Fruit fly (Drosophila melanogaster) whole organism, embryonic: ENCODE measurements around the gene Cpsf5.

Source experiments
- Adf1 ChIP-seq: fragments of 200-800 bp; sonication (Bioruptor generic); IDR thresholded peaks from 2 replicates; pipeline ENCODE4 v1.3.6; 2022; ENCODE audit warnings: missing biosample characterization, missing genetic modification characterization
- CG10267 ChIP-seq: fragments of 200-800 bp; sonication (Bioruptor generic); optimal IDR thresholded peaks from 2 replicates; lab custom pipeline; 2018; ENCODE audit warnings: missing biosample characterization, mild to moderate bottlenecking, missing genetic modification characterization, moderate library complexity
- CG14050 ChIP-seq: fragments of 200-800 bp; sonication (Bioruptor generic); IDR thresholded peaks from 3 replicates; pipeline ENCODE4 v1.3.6; 2022; ENCODE audit warnings: missing biosample characterization, missing genetic modification characterization
- CG15011 ChIP-seq: fragments of 200-800 bp; sonication (Bioruptor generic); optimal IDR thresholded peaks from 3 replicates; lab custom pipeline; 2018; ENCODE audit warnings: missing biosample characterization, mild to moderate bottlenecking, missing genetic modification characterization
- CG17328 ChIP-seq: fragments of 200-800 bp; sonication (Bioruptor generic); IDR thresholded peaks from 2 replicates; pipeline ENCODE4 v1.3.6; 2022; ENCODE audit warnings: missing biosample characterization, missing genetic modification characterization
- CG17385 ChIP-seq: fragments of 200-800 bp; sonication (Bioruptor generic); optimal IDR thresholded peaks from 3 replicates; lab custom pipeline; 2018; ENCODE audit warnings: missing biosample characterization, mild to moderate bottlenecking, missing genetic modification characterization
- CG2120 ChIP-seq: fragments of 200-800 bp; sonication (Bioruptor generic); optimal IDR thresholded peaks from 3 replicates; lab custom pipeline; 2016; ENCODE audit warnings: missing biosample characterization, missing genetic modification characterization
- CG2129 ChIP-seq: fragments of 200-800 bp; sonication (Bioruptor generic); IDR thresholded peaks from 2 replicates; pipeline ENCODE4 v1.3.6; 2022; ENCODE audit warnings: missing biosample characterization, missing genetic modification characterization; ENCODE audit not compliant: partially characterized antibody
- CG2202 ChIP-seq: fragments of 200-800 bp; sonication (Bioruptor generic); optimal IDR thresholded peaks from 2 replicates; lab custom pipeline; 2018; ENCODE audit warnings: missing biosample characterization, mild to moderate bottlenecking, missing genetic modification characterization
- CG3065 ChIP-seq: fragments of 200-800 bp; sonication (Bioruptor generic); optimal IDR thresholded peaks from 2 replicates; lab custom pipeline; 2016; ENCODE audit warnings: missing biosample characterization, missing genetic modification characterization
- CG3407 ChIP-seq: fragments of 200-800 bp; sonication (Bioruptor generic); optimal IDR thresholded peaks from 2 replicates; lab custom pipeline; 2018; ENCODE audit warnings: missing biosample characterization, mild to moderate bottlenecking, missing genetic modification characterization
- CG3726 ChIP-seq: fragments of 200-800 bp; sonication (Bioruptor generic); IDR thresholded peaks from 3 replicates; pipeline ENCODE4, ENCODE4 v1.3.6; 2022; ENCODE audit warnings: missing biosample characterization, missing genetic modification characterization
- CG3995 ChIP-seq: fragments of 200-800 bp; sonication (Bioruptor generic); optimal IDR thresholded peaks from 3 replicates; lab custom pipeline; 2016; ENCODE audit warnings: missing biosample characterization, missing genetic modification characterization
- CG42726 ChIP-seq: fragments of 200-800 bp; sonication (Bioruptor generic); IDR thresholded peaks from 2 replicates; pipeline ENCODE4 v1.3.6; 2022; ENCODE audit warnings: missing biosample characterization, missing genetic modification characterization; ENCODE audit not compliant: partially characterized antibody
- CG5245 ChIP-seq: fragments of 200-800 bp; sonication (Bioruptor generic); optimal IDR thresholded peaks from 3 replicates; lab custom pipeline; 2016; ENCODE audit warnings: missing biosample characterization, missing genetic modification characterization
- CG8944 ChIP-seq: fragments of 200-800 bp; sonication (Bioruptor generic); optimal IDR thresholded peaks from 3 replicates; lab custom pipeline; 2016; ENCODE audit warnings: missing biosample characterization, missing genetic modification characterization
- CkIIα-i1 ChIP-seq: fragments of 200-800 bp; sonication (Bioruptor generic); IDR thresholded peaks from 2 replicates; pipeline ENCODE4 v1.3.6; 2022; ENCODE audit warnings: missing biosample characterization, missing genetic modification characterization
- Dip2 ChIP-seq: fragments of 200-800 bp; sonication (Bioruptor generic); IDR thresholded peaks from 2 replicates; pipeline ENCODE4 v1.3.6; 2022; ENCODE audit warnings: missing biosample characterization, missing genetic modification characterization
- Dll ChIP-seq: fragments of 200-800 bp; sonication (Bioruptor generic); IDR thresholded peaks from 4 replicates; pipeline ENCODE4 v1.3.6; 2022; ENCODE audit warnings: missing biosample characterization, missing genetic modification characterization; ENCODE audit not compliant: partially characterized antibody
- Dp ChIP-seq: fragments of 200-800 bp; sonication (Bioruptor generic); optimal IDR thresholded peaks from 2 replicates; lab custom pipeline; 2018; ENCODE audit warnings: missing biosample characterization, mild to moderate bottlenecking, missing genetic modification characterization, moderate library complexity
- Elba2 ChIP-seq: fragments of 200-800 bp; sonication (Bioruptor generic); optimal IDR thresholded peaks from 3 replicates; lab custom pipeline; 2016; ENCODE audit warnings: missing biosample characterization, missing genetic modification characterization
- HLH3B ChIP-seq: fragments of 200-800 bp; sonication (Bioruptor generic); IDR thresholded peaks from 2 replicates; pipeline ENCODE4 v1.3.6; 2022; ENCODE audit warnings: missing biosample characterization, missing genetic modification characterization
- HLHmδ ChIP-seq: fragments of 200-800 bp; sonication (Bioruptor generic); optimal IDR thresholded peaks from 2 replicates; lab custom pipeline; 2018; ENCODE audit warnings: missing biosample characterization, mild to moderate bottlenecking, missing genetic modification characterization, moderate library complexity
- Jarid2 ChIP-seq: fragments of 200-800 bp; sonication (Bioruptor generic); optimal IDR thresholded peaks from 3 replicates; lab custom pipeline; 2017; ENCODE audit warnings: mild to moderate bottlenecking, missing biosample characterization, missing genetic modification reagents, missing genetic modification characterization
- Myb ChIP-seq: fragments of 200-800 bp; sonication (Bioruptor generic); optimal IDR thresholded peaks from 2 replicates; lab custom pipeline; 2016; ENCODE audit warnings: missing biosample characterization, missing genetic modification characterization
- Oaz ChIP-seq: fragments of 200-800 bp; sonication (Bioruptor generic); IDR thresholded peaks from 2 replicates; pipeline ENCODE4 v1.3.6; 2022; ENCODE audit warnings: missing biosample characterization, missing genetic modification characterization
- Ptx1 ChIP-seq: fragments of 200-800 bp; sonication (Bioruptor generic); IDR thresholded peaks from 2 replicates; pipeline ENCODE4 v1.3.6; 2022; ENCODE audit warnings: missing biosample characterization, missing genetic modification characterization
- Sox102F ChIP-seq: fragments of 200-800 bp; sonication (Bioruptor generic); optimal IDR thresholded peaks from 2 replicates; lab custom pipeline; 2018; ENCODE audit warnings: missing biosample characterization, mild to moderate bottlenecking, missing genetic modification characterization, moderate library complexity
- al ChIP-seq: fragments of 200-800 bp; sonication (Bioruptor generic); IDR thresholded peaks from 2 replicates; pipeline ENCODE4 v1.3.6; 2022; ENCODE audit warnings: missing biosample characterization, missing genetic modification characterization
- cg ChIP-seq: fragments of 200-800 bp; sonication (Bioruptor generic); optimal IDR thresholded peaks from 3 replicates; lab custom pipeline; 2019; ENCODE audit warnings: missing biosample characterization, mild to moderate bottlenecking, missing genetic modification characterization, moderate library complexity
- da ChIP-seq: fragments of 200-800 bp; sonication (Bioruptor generic); optimal IDR thresholded peaks from 2 replicates; lab custom pipeline; 2016; ENCODE audit warnings: missing biosample characterization, missing genetic modification characterization
- dpn ChIP-seq, 2 experiments: fragments of 200-800 bp; sonication (Bioruptor generic); optimal IDR thresholded peaks; 3 replicates each; lab custom pipeline; 2016; ENCODE audit warnings: missing biosample characterization in 2 of 2, missing genetic modification characterization in 2 of 2
- fu2 ChIP-seq: fragments of 200-800 bp; sonication (Bioruptor generic); optimal IDR thresholded peaks from 2 replicates; lab custom pipeline; 2016; ENCODE audit warnings: missing biosample characterization, missing genetic modification characterization
- gfzf ChIP-seq: fragments of 200-800 bp; sonication (Bioruptor generic); optimal IDR thresholded peaks from 2 replicates; lab custom pipeline; 2016; ENCODE audit warnings: missing biosample characterization, mild to moderate bottlenecking, missing genetic modification characterization, moderate library complexity
- grn ChIP-seq: fragments of 200-800 bp; sonication (Bioruptor generic); optimal IDR thresholded peaks from 3 replicates; lab custom pipeline; 2017; ENCODE audit warnings: missing biosample characterization, missing genetic modification characterization
- gt ChIP-seq: fragments of 200-800 bp; sonication (Bioruptor generic); IDR thresholded peaks from 2 replicates; pipeline ENCODE4 v1.3.6; 2022; ENCODE audit warnings: missing biosample characterization, missing genetic modification characterization
- jumu ChIP-seq: fragments of 200-800 bp; sonication (Bioruptor generic); optimal IDR thresholded peaks from 3 replicates; lab custom pipeline; 2016; ENCODE audit warnings: missing biosample characterization, missing genetic modification characterization
- kay ChIP-seq: fragments of 200-800 bp; sonication (Bioruptor generic); optimal IDR thresholded peaks from 2 replicates; lab custom pipeline; 2016; ENCODE audit warnings: missing biosample characterization, missing genetic modification characterization
- lilli ChIP-seq: fragments of 200-800 bp; sonication (Bioruptor generic); optimal IDR thresholded peaks from 3 replicates; lab custom pipeline; 2016; ENCODE audit warnings: missing biosample characterization, missing genetic modification characterization
- lola ChIP-seq, 3 experiments: fragments of >200 bp in 2 of 3; fragments of 200-800 bp in 1 of 3; sonication (Bioruptor generic) in 1 of 3; optimal IDR thresholded peaks; 2 replicates each; lab custom pipeline; 2017 to 2019; ENCODE audit warnings: missing biosample characterization in 3 of 3, missing genetic modification characterization in 3 of 3, mild to moderate bottlenecking in 1 of 3, moderate library complexity in 1 of 3
- mld ChIP-seq: fragments of 200-800 bp; sonication (Bioruptor generic); IDR thresholded peaks from 3 replicates; pipeline ENCODE4 v1.3.6; 2022; ENCODE audit warnings: missing biosample characterization, missing genetic modification characterization; ENCODE audit not compliant: partially characterized antibody
- pnt ChIP-seq: fragments of 200-800 bp; sonication (Bioruptor generic); optimal IDR thresholded peaks from 3 replicates; lab custom pipeline; 2016; ENCODE audit warnings: missing biosample characterization, missing genetic modification characterization
- psq ChIP-seq: fragments of 200-800 bp; sonication (Bioruptor generic); optimal IDR thresholded peaks from 2 replicates; lab custom pipeline; 2017; ENCODE audit warnings: missing biosample characterization, missing genetic modification characterization
- pum ChIP-seq: fragments of 200-800 bp; sonication (Bioruptor generic); optimal IDR thresholded peaks from 2 replicates; lab custom pipeline; 2016; ENCODE audit warnings: missing biosample characterization, missing genetic modification characterization
- rib ChIP-seq: fragments of 200-800 bp; sonication (Bioruptor generic); IDR thresholded peaks from 2 replicates; pipeline ENCODE4 v1.3.6; 2022; ENCODE audit warnings: missing biosample characterization, missing genetic modification characterization
- sd ChIP-seq: fragments of 200-800 bp; sonication (Bioruptor generic); optimal IDR thresholded peaks from 3 replicates; lab custom pipeline; 2018; ENCODE audit warnings: missing biosample characterization, mild to moderate bottlenecking, missing genetic modification characterization, moderate library complexity
- slou ChIP-seq: fragments of 200-800 bp; sonication (Bioruptor generic); optimal IDR thresholded peaks from 3 replicates; lab custom pipeline; 2016; ENCODE audit warnings: missing biosample characterization, missing genetic modification characterization
- so ChIP-seq: fragments of 200-800 bp; sonication (Bioruptor generic); IDR thresholded peaks from 3 replicates; pipeline ENCODE4 v1.3.6; 2022; ENCODE audit warnings: missing biosample characterization, missing genetic modification characterization
- tna ChIP-seq: fragments of 200-800 bp; sonication (Bioruptor generic); IDR thresholded peaks from 2 replicates; pipeline ENCODE4 v1.3.6; 2022; ENCODE audit warnings: missing biosample characterization, missing genetic modification characterization; ENCODE audit not compliant: partially characterized antibody
- trem ChIP-seq: fragments of 200-800 bp; optimal IDR thresholded peaks from 3 replicates; lab custom pipeline; 2019; ENCODE audit warnings: missing biosample characterization, mild to moderate bottlenecking, missing genetic modification characterization, moderate library complexity
- vfl ChIP-seq: fragments of 200-800 bp; sonication (Bioruptor generic); optimal IDR thresholded peaks from 2 replicates; lab custom pipeline; 2016; ENCODE audit warnings: missing biosample characterization, missing genetic modification characterization

The Cpsf5 gene

dm6 chr3L:9455819-9456388, 45.1 kb downstream of the Cpsf5 start, which contains the start of the genes phol and CG3552 (continued):
- TF ChIP-seq CkIIα-i1 (GFP tag; lab: Robert Waterston, UW) (no peak), CG2202 (tag; lab: Kevin White, UChicago) (no peak), al (no peak), Dp (GFP tag; lab: Kevin White, UChicago) (peak; percentile 48), HLHmδ (GFP tag; lab: Kevin White, UChicago) (no peak), CG42726 (GFP tag; lab: Robert Waterston, UW) (no peak), CG15011 (GFP tag; lab: Kevin White, UChicago) (no peak), CG17328 (GFP tag; lab: Robert Waterston, UW) (no peak), lilli (GFP tag; lab: Kevin White, UChicago) (peak; percentile 24), kay (GFP tag; lab: Kevin White, UChicago) (no peak), grn (GFP tag; lab: Kevin White, UChicago) (no peak), CG17385 (GFP tag; lab: Kevin White, UChicago) (peak; percentile 29), psq (GFP tag; lab: Kevin White, UChicago) (no peak), so (GFP tag; lab: Robert Waterston, UW) (no peak), CG3407 (GFP tag; lab: Kevin White, UChicago) (no peak), vfl (peak; percentile 18), CG8944 (GFP tag; lab: Kevin White, UChicago) (no peak), CG3065 (GFP tag; lab: Kevin White, UChicago) (no peak), Oaz (GFP tag; lab: Robert Waterston, UW) (no peak), slou (GFP tag; lab: Kevin White, UChicago) (no peak), cg (GFP tag; lab: Kevin White, UChicago) (peak; percentile 85), pum (no peak), CG2129 (GFP tag; lab: Robert Waterston, UW) (no peak), tna (GFP tag; lab: Robert Waterston, UW) (no peak), dpn (GFP tag; optimal IDR thresholded peaks at IDR 0.05; lab: Kevin White, UChicago) (peak in 1 of 2 experiments; percentile 8), HLH3B (GFP tag; lab: Robert Waterston, UW) (no peak), Dip2 (GFP tag; lab: Robert Waterston, UW) (no peak), Elba2 (GFP tag; lab: Kevin White, UChicago) (no peak), trem (tag; lab: Kevin White, UChicago) (peak; percentile 63), CG5245 (peak; percentile 98), fu2 (peak; percentile 18), pnt (GFP tag; lab: Kevin White, UChicago) (no peak), Dll (peak; percentile 52; the same call in 1 of the 4 replicates), CG3726 (no peak), CG10267 (peak; percentile 48), da (GFP tag; lab: Kevin White, UChicago) (no peak), gt (GFP tag; lab: Robert Waterston, UW) (no peak), rib (no peak), CG2120 (peak; percentile 40), Myb (GFP tag; lab: Kevin White, UChicago) (peak; percentile 25), CG14050 (GFP tag; lab: Robert Waterston, UW) (no peak), Jarid2 (GFP tag; lab: Kevin White, UChicago) (no peak), CG3995 (GFP tag; lab: Kevin White, UChicago) (no peak), sd (tag; lab: Kevin White, UChicago) (peak; percentile 51), jumu (GFP tag; lab: Kevin White, UChicago) (no peak), lola (GFP tag; optimal IDR thresholded peaks at IDR 0.05; lab: Kevin White, UChicago) (no peak), Sox102F (no peak), Ptx1 (GFP tag; lab: Robert Waterston, UW) (no peak), Adf1 (GFP tag; lab: Robert Waterston, UW) (peak; percentile 48), gfzf (GFP tag; lab: Kevin White, UChicago) (peak; percentile 51), mld (GFP tag; lab: Robert Waterston, UW) (no peak)
